Worm (Caenorhabditis elegans) whole organism, midembryonic: ENCODE data around the gene T10D4.7.

Experiments used
- T22C8.4 ChIP-seq: fragments of 200-800 bp; sonication (Bioruptor generic); IDR thresholded peaks from 2 replicates; pipeline ENCODE4 v1.3.6; 2022; ENCODE audit warnings: missing genetic modification characterization, missing compliant biosample characterization
- flt-1 ChIP-seq: fragments of 200-800 bp; sonication (Bioruptor generic); IDR thresholded peaks from 2 replicates; pipeline ENCODE4 v1.3.6; 2022; ENCODE audit warnings: missing genetic modification characterization, missing compliant biosample characterization

DNA sequence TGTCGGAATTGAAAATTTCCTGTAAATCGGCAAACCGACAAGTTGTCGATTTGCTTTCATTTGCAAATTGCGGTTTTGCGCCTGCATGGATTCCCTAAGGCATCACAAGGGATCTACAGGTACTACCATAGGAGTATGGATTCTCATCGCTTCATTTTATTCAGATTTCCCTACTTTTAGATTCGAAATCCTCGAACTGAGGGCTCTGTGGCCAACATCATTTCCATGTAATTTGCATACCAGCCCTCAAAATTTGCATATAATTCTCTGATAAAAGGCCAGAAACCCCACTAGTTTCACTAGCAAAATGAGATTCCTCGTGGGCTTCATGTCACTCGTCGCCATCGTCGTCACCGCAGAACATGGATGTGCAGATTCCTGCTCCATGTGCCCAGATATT lies 5.3 kb upstream of the T10D4.7 start, which contains the start of gene Y25C1A.2:
- TF ChIP-seq flt-1 (GFP tag; lab: Robert Waterston, UW) = no peak
- TF ChIP-seq T22C8.4 (GFP tag; lab: Robert Waterston, UW) = no peak
